Fruit fly (Drosophila melanogaster) whole organism, embryonic: ENCODE measurements around the gene kibra.

ENCODE experiments used
- CG10366 ChIP-seq: fragments of 200-800 bp; sonication (Bioruptor generic); IDR thresholded peaks from 2 replicates; pipeline ENCODE4 v1.3.6; 2022; ENCODE audit warnings: missing biosample characterization, missing genetic modification characterization
- CG11723 ChIP-seq: fragments of 200-800 bp; sonication (Bioruptor generic); optimal IDR thresholded peaks from 2 replicates; lab custom pipeline; 2017; ENCODE audit warnings: missing biosample characterization, mild to moderate bottlenecking, missing genetic modification characterization
- CG12744 ChIP-seq: fragments of 200-800 bp; sonication (Bioruptor generic); optimal IDR thresholded peaks from 2 replicates; lab custom pipeline; 2016; ENCODE audit warnings: missing biosample characterization, missing genetic modification characterization
- CG15269 ChIP-seq: fragments of 200-800 bp; sonication (Bioruptor generic); optimal IDR thresholded peaks from 2 replicates; lab custom pipeline; 2018; ENCODE audit warnings: missing biosample characterization, mild to moderate bottlenecking, missing genetic modification characterization, moderate library complexity
- CG1529 ChIP-seq: fragments of 200-800 bp; sonication (Bioruptor generic); optimal IDR thresholded peaks from 3 replicates; lab custom pipeline; 2018; ENCODE audit warnings: missing biosample characterization, missing genetic modification characterization
- CG17568 ChIP-seq: fragments of 200-800 bp; sonication (Bioruptor generic); optimal IDR thresholded peaks from 2 replicates; lab custom pipeline; 2018; ENCODE audit warnings: missing biosample characterization, mild to moderate bottlenecking, missing genetic modification characterization, moderate library complexity
- CG2116 ChIP-seq: fragments of 200-800 bp; sonication (Bioruptor generic); optimal IDR thresholded peaks from 3 replicates; lab custom pipeline; 2018; ENCODE audit warnings: missing biosample characterization, mild to moderate bottlenecking, missing genetic modification characterization
- CG2199 ChIP-seq: fragments of 200-800 bp; sonication (Bioruptor generic); IDR thresholded peaks from 3 replicates; pipeline ENCODE4 v1.3.6; 2022; ENCODE audit warnings: missing biosample characterization, missing genetic modification characterization
- CG2712 ChIP-seq: fragments of 200-800 bp; optimal IDR thresholded peaks from 3 replicates; lab custom pipeline; 2019; ENCODE audit warnings: missing biosample characterization, mild to moderate bottlenecking, missing genetic modification characterization, moderate library complexity
- CG30020 ChIP-seq: fragments of 200-800 bp; optimal IDR thresholded peaks from 2 replicates; lab custom pipeline; 2019; ENCODE audit warnings: missing biosample characterization, mild to moderate bottlenecking, missing genetic modification characterization, moderate library complexity
- CG30403 ChIP-seq: fragments of 200-800 bp; sonication (Bioruptor generic); optimal IDR thresholded peaks from 3 replicates; lab custom pipeline; 2016; ENCODE audit warnings: missing biosample characterization, missing genetic modification characterization
- CG31441 ChIP-seq: fragments of 200-800 bp; sonication (Bioruptor generic); IDR thresholded peaks from 2 replicates; pipeline ENCODE4 v1.3.6; 2022; ENCODE audit warnings: missing biosample characterization, missing genetic modification characterization
- CG33557 ChIP-seq: fragments of 200-800 bp; sonication (Bioruptor generic); optimal IDR thresholded peaks from 2 replicates; lab custom pipeline; 2019; ENCODE audit warnings: missing biosample characterization, mild to moderate bottlenecking, missing genetic modification characterization, moderate library complexity
- CG4730 ChIP-seq: fragments of 200-800 bp; sonication (Bioruptor generic); IDR thresholded peaks from 2 replicates; pipeline ENCODE4 v1.3.6; 2022; ENCODE audit warnings: missing biosample characterization, missing genetic modification characterization
- CG6272 ChIP-seq: fragments of 200-800 bp; sonication (Bioruptor generic); IDR thresholded peaks from 2 replicates; pipeline ENCODE4 v1.3.6; 2022; ENCODE audit warnings: missing biosample characterization, missing genetic modification characterization
- CG6689 ChIP-seq: fragments of 200-800 bp; sonication (Bioruptor generic); IDR thresholded peaks from 2 replicates; pipeline ENCODE4 v1.3.6; 2022; ENCODE audit warnings: missing biosample characterization, missing genetic modification characterization
- CG7987 ChIP-seq: fragments of 200-800 bp; sonication (Bioruptor generic); optimal IDR thresholded peaks from 2 replicates; lab custom pipeline; 2018; ENCODE audit warnings: missing biosample characterization, mild to moderate bottlenecking, missing genetic modification characterization, moderate library complexity
- CG9727 ChIP-seq: fragments of 200-800 bp; sonication (Bioruptor generic); optimal IDR thresholded peaks from 3 replicates; lab custom pipeline; 2017; ENCODE audit warnings: missing biosample characterization, mild to moderate bottlenecking, missing genetic modification characterization
- CHES-1-like ChIP-seq: fragments of 200-800 bp; sonication (Bioruptor generic); optimal IDR thresholded peaks from 2 replicates; lab custom pipeline; 2016; ENCODE audit warnings: missing biosample characterization, missing genetic modification characterization
- Dad ChIP-seq: fragments of 200-800 bp; sonication (Bioruptor generic); optimal IDR thresholded peaks from 3 replicates; lab custom pipeline; 2016; ENCODE audit warnings: missing biosample characterization, missing genetic modification characterization
- Dip3 ChIP-seq: fragments of 200-800 bp; sonication (Bioruptor generic); optimal IDR thresholded peaks from 3 replicates; lab custom pipeline; 2016; ENCODE audit warnings: missing biosample characterization, missing genetic modification characterization
- Drgx ChIP-seq: fragments of 200-800 bp; sonication (Bioruptor generic); IDR thresholded peaks from 2 replicates; pipeline ENCODE4 v1.3.6; 2022; ENCODE audit warnings: missing biosample characterization, missing genetic modification characterization
- Eip74EF ChIP-seq, 2 experiments: fragments of 200-800 bp in 1 of 2; fragments of >200 bp in 1 of 2; sonication (Bioruptor generic) in 1 of 2; optimal IDR thresholded peaks; 2 replicates each; lab custom pipeline; 2017 to 2019; ENCODE audit warnings: missing biosample characterization in 2 of 2, missing genetic modification characterization in 2 of 2, mild to moderate bottlenecking in 1 of 2, moderate library complexity in 1 of 2
- Hr78 ChIP-seq, 2 experiments: fragments of 200-800 bp in 1 of 2; fragments of >200 bp in 1 of 2; sonication (Bioruptor generic) in 1 of 2; optimal IDR thresholded peaks; 2 replicates each; lab custom pipeline; 2017 to 2019; ENCODE audit warnings: missing biosample characterization in 2 of 2, missing genetic modification characterization in 2 of 2, mild to moderate bottlenecking in 1 of 2, moderate library complexity in 1 of 2
- Hsf ChIP-seq: fragments of 200-800 bp; sonication (Bioruptor generic); optimal IDR thresholded peaks from 3 replicates; lab custom pipeline; 2016; ENCODE audit warnings: missing biosample characterization, missing genetic modification characterization
- Med ChIP-seq: fragments of 200-800 bp; sonication (Bioruptor generic); peaks from one replicate; lab custom pipeline; 2016; ENCODE audit warnings: missing biosample characterization, missing genetic modification characterization, mild to moderate bottlenecking, inconsistent platforms, moderate library complexity
- NK7.1 ChIP-seq: fragments of 200-800 bp; sonication (Bioruptor generic); optimal IDR thresholded peaks from 3 replicates; lab custom pipeline; 2016; ENCODE audit warnings: missing biosample characterization, missing genetic modification characterization
- Opbp ChIP-seq: fragments of 200-800 bp; sonication (Bioruptor generic); IDR thresholded peaks from 3 replicates; pipeline ENCODE4 v1.3.6; 2022; ENCODE audit warnings: missing biosample characterization, missing genetic modification characterization; ENCODE audit not compliant: partially characterized antibody
- PHDP ChIP-seq: fragments of 200-800 bp; sonication (Bioruptor generic); optimal IDR thresholded peaks from 3 replicates; lab custom pipeline; 2018; ENCODE audit warnings: missing biosample characterization, mild to moderate bottlenecking, missing genetic modification characterization, moderate library complexity
- Stat92E ChIP-seq, 3 experiments: fragments of >200 bp in 2 of 3; fragments of 200-800 bp in 1 of 3; sonication (Bioruptor generic) in 1 of 3; optimal IDR thresholded peaks; 2 replicates each; lab custom pipeline; 2017 to 2019; ENCODE audit warnings: missing biosample characterization in 3 of 3, missing genetic modification characterization in 3 of 3, mild to moderate bottlenecking in 1 of 3, moderate library complexity in 1 of 3
- TFAM ChIP-seq: fragments of 200-800 bp; sonication (Bioruptor generic); optimal IDR thresholded peaks from 2 replicates; lab custom pipeline; 2017; ENCODE audit warnings: missing biosample characterization, missing genetic modification characterization, inconsistent platforms
- Vsx1 ChIP-seq: fragments of 200-800 bp; sonication (Bioruptor generic); optimal IDR thresholded peaks from 2 replicates; lab custom pipeline; 2017; ENCODE audit warnings: missing biosample characterization, mild to moderate bottlenecking, missing genetic modification characterization, missing genetic modification reagents
- bowl ChIP-seq: fragments of 200-800 bp; sonication (Bioruptor generic); IDR thresholded peaks from 2 replicates; pipeline ENCODE4 v1.3.6; 2022; ENCODE audit warnings: missing biosample characterization, missing genetic modification characterization
- crc ChIP-seq: fragments of 200-800 bp; sonication (Bioruptor generic); optimal IDR thresholded peaks from 2 replicates; lab custom pipeline; 2016; ENCODE audit warnings: missing biosample characterization, missing genetic modification characterization
- crol ChIP-seq: fragments of 200-800 bp; sonication (Bioruptor generic); IDR thresholded peaks from 2 replicates; pipeline ENCODE4 v1.3.6; 2022; ENCODE audit warnings: missing biosample characterization, missing genetic modification characterization
- dati ChIP-seq: fragments of 200-800 bp; sonication (Bioruptor generic); IDR thresholded peaks from 2 replicates; pipeline ENCODE4 v1.3.6; 2022; ENCODE audit warnings: missing biosample characterization, missing genetic modification characterization
- gsb-n ChIP-seq: fragments of 200-800 bp; sonication (Bioruptor generic); optimal IDR thresholded peaks from 3 replicates; lab custom pipeline; 2018; ENCODE audit warnings: missing biosample characterization, mild to moderate bottlenecking, missing genetic modification characterization
- lbe ChIP-seq: fragments of 200-800 bp; sonication (Bioruptor generic); optimal IDR thresholded peaks from 2 replicates; lab custom pipeline; 2016; ENCODE audit warnings: missing biosample characterization, mild to moderate bottlenecking, missing genetic modification characterization
- lov ChIP-seq, 2 experiments: fragments of 200-800 bp in 1 of 2; fragments of >200 bp in 1 of 2; sonication (Bioruptor generic) in 1 of 2; IDR thresholded peaks in 1 of 2; optimal IDR thresholded peaks in 1 of 2; 2 replicates in 1 of 2; 3 replicates in 1 of 2; pipeline versions ENCODE4 v1.3.6 to Lab custom; 2017 to 2022; ENCODE audit warnings: missing biosample characterization in 1 of 2, missing genetic modification characterization in 1 of 2
- nerfin-2 ChIP-seq: fragments of 200-800 bp; sonication (Bioruptor generic); IDR thresholded peaks from 2 replicates; pipeline ENCODE4 v1.3.6; 2022; ENCODE audit warnings: missing biosample characterization, missing genetic modification characterization; ENCODE audit not compliant: partially characterized antibody
- nom ChIP-seq: fragments of 200-800 bp; sonication (Bioruptor generic); optimal IDR thresholded peaks from 2 replicates; lab custom pipeline; 2017; ENCODE audit warnings: missing biosample characterization, missing genetic modification characterization, mild to moderate bottlenecking, moderate library complexity, missing genetic modification reagents
- oc ChIP-seq: fragments of 200-800 bp; sonication (Bioruptor generic); optimal IDR thresholded peaks from 2 replicates; lab custom pipeline; 2018; ENCODE audit warnings: missing biosample characterization, mild to moderate bottlenecking, missing genetic modification characterization, moderate library complexity
- pan ChIP-seq, 4 experiments: fragments of >200 bp in 3 of 4; fragments of 200-800 bp in 1 of 4; sonication (Bioruptor generic) in 1 of 4; optimal IDR thresholded peaks in 3 of 4; IDR thresholded peaks in 1 of 4; 2 replicates each; pipeline versions ENCODE4 v1.3.6 to Lab custom; 2017 to 2022; ENCODE audit warnings: missing biosample characterization in 2 of 4, missing genetic modification characterization in 2 of 4, mixed read lengths in 1 of 4
- sisA ChIP-seq: fragments of 200-800 bp; sonication (Bioruptor generic); IDR thresholded peaks from 2 replicates; pipeline ENCODE4 v1.3.6; 2022; ENCODE audit warnings: missing biosample characterization, missing genetic modification characterization
- unpg ChIP-seq: fragments of 200-800 bp; sonication (Bioruptor generic); optimal IDR thresholded peaks from 3 replicates; lab custom pipeline; 2018; ENCODE audit warnings: missing biosample characterization, mild to moderate bottlenecking, missing genetic modification characterization, moderate library complexity
- vnd ChIP-seq: fragments of 200-800 bp; sonication (Bioruptor generic); IDR thresholded peaks from 3 replicates; pipeline ENCODE4 v1.3.6; 2022; ENCODE audit warnings: missing biosample characterization, missing genetic modification characterization; ENCODE audit not compliant: partially characterized antibody

kibra gene

DNA sequence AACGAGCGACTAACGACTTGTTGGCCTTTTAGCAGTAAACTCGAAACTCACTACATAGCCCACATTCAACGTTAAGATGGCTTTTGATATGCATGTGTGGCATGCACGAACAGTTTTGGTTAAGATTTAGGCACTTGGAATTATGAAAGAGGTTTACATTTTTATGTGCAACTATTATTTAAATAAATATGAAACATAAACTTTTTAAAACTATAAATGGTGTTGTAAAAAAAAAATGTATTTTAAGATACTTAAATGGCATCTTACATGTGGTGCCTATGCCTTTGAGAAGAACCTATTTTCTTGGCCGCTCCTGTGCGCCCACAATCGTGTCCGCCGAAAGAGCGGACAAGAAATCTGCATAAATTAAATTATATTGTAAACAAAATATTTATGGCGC lies 17.7 kb downstream of the kibra start (continued):
- TF ChIP-seq Med (GFP tag; lab: Kevin White, UChicago), result no peak
- TF ChIP-seq CG31441 (GFP tag; lab: Robert Waterston, UW), result peak; percentile 26; the same call in 1 of the 2 replicates
- TF ChIP-seq CHES-1-like, result no peak
- peak; percentile 14 for TF ChIP-seq PHDP (tag; lab: Kevin White, UChicago)
- TF ChIP-seq CG2116 (GFP tag; lab: Kevin White, UChicago), result peak; percentile 6
- TF ChIP-seq CG10366 (GFP tag; lab: Robert Waterston, UW), result peak; percentile 33
- peak; percentile 20; the same call in 1 of the 2 replicates for TF ChIP-seq sisA (GFP tag; lab: Robert Waterston, UW)
- TF ChIP-seq CG15269 (tag; lab: Kevin White, UChicago), result peak; percentile 19
- TF ChIP-seq Drgx (GFP tag; lab: Robert Waterston, UW), result peak; percentile 40; the same call in 1 of the 2 replicates
- TF ChIP-seq TFAM (GFP tag; lab: Kevin White, UChicago), result no peak
- TF ChIP-seq crol (GFP tag; lab: Robert Waterston, UW), result no peak

- TF ChIP-seq nerfin-2 (no peak), Vsx1 (no peak), vnd (no peak), bowl (GFP tag; lab: Robert Waterston, UW) (no peak), CG6689 (no peak), Stat92E (GFP tag; optimal IDR thresholded peaks at IDR 0.05; lab: Kevin White, UChicago) (no peak), gsb-n (tag; lab: Kevin White, UChicago) (no peak), dati (0 out of 2 replicates have a peak, but pooled peaks have one; percentile 4), CG6272 (GFP tag; lab: Robert Waterston, UW) (no peak), CG7987 (GFP tag; lab: Kevin White, UChicago) (peak; percentile 43), unpg (no peak), CG30020 (tag; lab: Kevin White, UChicago) (no peak), Drgx (GFP tag; lab: Robert Waterston, UW) (peak; percentile 32; the same call in 1 of the 2 replicates), crol (GFP tag; lab: Robert Waterston, UW) (no peak), CG10366 (GFP tag; lab: Robert Waterston, UW) (no peak), Hsf (no peak), Hr78 (GFP tag; optimal IDR thresholded peaks at IDR 0.05; lab: Kevin White, UChicago) (peak in 1 of 2 experiments; percentile 5), CG33557 (no peak), lbe (GFP tag; lab: Kevin White, UChicago) (no peak), CG11723 (no peak), CG17568 (GFP tag; lab: Kevin White, UChicago) (no peak), oc (tag; lab: Kevin White, UChicago) (peak; percentile 0), crc (GFP tag; lab: Kevin White, UChicago) (no peak), NK7.1 (no peak), CG4730 (GFP tag; lab: Robert Waterston, UW) (no peak), CG30403 (no peak), CG9727 (GFP tag; lab: Kevin White, UChicago) (no peak), CG2712 (tag; lab: Kevin White, UChicago) (no peak), Opbp (GFP tag; lab: Robert Waterston, UW) (no peak), CG2199 (GFP tag; lab: Robert Waterston, UW) (0 out of 3 replicates have a peak, but pooled peaks have one; percentile 52), Dip3 (no peak), Dad (GFP tag; lab: Kevin White, UChicago) (no peak), nom (GFP tag; lab: Kevin White, UChicago) (peak; percentile 74), Eip74EF (GFP tag; optimal IDR thresholded peaks at IDR 0.05; lab: Kevin White, UChicago) (no peak), CG12744 (GFP tag; lab: Kevin White, UChicago) (no peak), pan (optimal IDR thresholded peaks at IDR 0.05; lab: Kevin White, UChicago) (no peak), pan (GFP tag; optimal IDR thresholded peaks at IDR 0.05 in 1 of 2, IDR thresholded peaks at IDR 0.05 in 1 of 2) (no peak), CG1529 (GFP tag; lab: Kevin White, UChicago) (no peak), lov (optimal IDR thresholded peaks at IDR 0.05; lab: Kevin White, UChicago) (no peak), lov (GFP tag; IDR thresholded peaks at IDR 0.05; lab: Robert Waterston, UW) (no peak)
Observed at dm6 chr3R:14705270-14705669, 18.8 kb downstream of the kibra start.
